Worm (Caenorhabditis elegans) whole organism, young adult: Measurements from ENCODE around the gene vglu-3.

ENCODE experiments used
- dpl-1 ChIP-seq: fragments of 150-350 bp; optimal IDR thresholded peaks from 2 replicates; lab custom pipeline; 2014; ENCODE audit warnings: missing biosample characterization, missing genetic modification reagents, missing genetic modification characterization
- hsf-1 ChIP-seq: fragments of 200-800 bp; sonication (Bioruptor generic); IDR thresholded peaks from 2 replicates; pipeline ENCODE4 v1.3.6; 2022; ENCODE audit warnings: missing genetic modification reagents, missing genetic modification characterization, missing compliant biosample characterization
- nhr-120 ChIP-seq: fragments of 200-800 bp; sonication (Bioruptor generic); IDR thresholded peaks from 2 replicates; pipeline ENCODE4 v1.3.6; 2022; ENCODE audit warnings: missing genetic modification characterization, missing compliant biosample characterization
- unc-62 ChIP-seq: fragments of 150-350 bp; optimal IDR thresholded peaks from 2 replicates; lab custom pipeline; 2014; ENCODE audit warnings: missing biosample characterization, missing genetic modification reagents, missing genetic modification characterization

DNA sequence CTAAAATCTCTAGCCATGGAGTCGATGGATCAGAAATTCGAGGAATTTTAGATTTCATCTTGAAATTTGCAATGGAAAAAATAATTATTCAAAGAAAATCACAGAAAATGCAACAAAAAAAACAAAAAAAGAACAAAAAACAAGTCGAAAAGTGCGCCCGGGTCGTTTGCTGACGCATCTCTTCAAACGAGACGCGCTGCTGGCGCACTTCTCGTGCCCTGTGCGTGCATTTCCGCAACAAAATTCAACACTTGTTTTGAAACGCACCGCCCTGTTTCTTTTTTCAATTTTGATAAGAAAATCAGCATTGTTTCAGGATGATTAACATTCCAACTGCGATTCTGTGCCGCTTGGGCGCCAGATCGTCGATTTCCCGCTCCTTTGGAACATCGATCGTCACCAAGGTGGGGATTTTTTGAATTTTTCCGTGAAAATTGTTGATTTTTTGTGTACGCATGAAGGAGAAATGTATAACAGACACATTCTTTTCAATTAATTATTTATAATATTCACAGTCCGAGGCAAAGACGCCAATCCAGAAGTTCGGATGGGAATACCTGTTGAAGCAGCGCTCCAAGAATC is 33.9 kb downstream of the vglu-3 start, which contains the start of the genes jmjd-4 and mev-1:
- no peak for TF ChIP-seq unc-62 (GFP tag; lab: Kevin White, UChicago)
- peak; percentile 67 for TF ChIP-seq hsf-1
- no peak for TF ChIP-seq nhr-120 (GFP tag; lab: Robert Waterston, UW)
- TF ChIP-seq dpl-1 (GFP tag; lab: Kevin White, UChicago) = peak; percentile 71
